Worm (Caenorhabditis elegans) whole organism, L1 larva: ENCODE results near the gene acr-17.

Source experiments
- ceh-8 ChIP-seq: fragments of 200-800 bp; sonication (Bioruptor generic); optimal IDR thresholded peaks from 2 replicates; lab custom pipeline; 2018; ENCODE audit warnings: mild to moderate bottlenecking, missing genetic modification characterization, moderate library complexity, missing compliant biosample characterization
- egl-13 ChIP-seq: sonication (generic microtip); optimal IDR thresholded peaks from 2 replicates; lab custom pipeline; 2016; ENCODE audit warnings: missing genotype, missing genetic modification reagents, missing genetic modification characterization, missing compliant biosample characterization
- lin-39 ChIP-seq: fragments of 150-350 bp; optimal IDR thresholded peaks from 2 replicates; lab custom pipeline; 2014; ENCODE audit warnings: missing biosample characterization, missing genetic modification reagents, missing genetic modification characterization
- nhr-12 ChIP-seq: sonication (generic microtip); optimal IDR thresholded peaks from 2 replicates; lab custom pipeline; 2017; ENCODE audit warnings: missing biosample characterization, missing genetic modification characterization
- nhr-47 ChIP-seq: sonication (generic microtip); optimal IDR thresholded peaks from 2 replicates; lab custom pipeline; 2016; ENCODE audit warnings: mild to moderate bottlenecking, missing genetic modification characterization, moderate library complexity, missing compliant biosample characterization
- pqm-1 ChIP-seq: sonication (generic microtip); optimal IDR thresholded peaks from 3 replicates; lab custom pipeline; 2017; ENCODE audit warnings: missing biosample characterization, missing genetic modification characterization
- snpc-4 ChIP-seq: fragments of 150-350 bp; optimal IDR thresholded peaks from 2 replicates; lab custom pipeline; 2014; ENCODE audit warnings: missing biosample characterization, missing genetic modification characterization
- ztf-11 ChIP-seq, 2 experiments: sonication (generic microtip); optimal IDR thresholded peaks; 2 replicates each; lab custom pipeline; 2016 to 2017; ENCODE audit warnings: missing genetic modification characterization in 2 of 2, missing biosample characterization in 1 of 2, missing compliant biosample characterization in 1 of 2

- no peak for TF ChIP-seq pqm-1 (tag; lab: Kevin White, UChicago)
- no peak for TF ChIP-seq ceh-8
- no peak for TF ChIP-seq nhr-12
- TF ChIP-seq lin-39 (tag; lab: Kevin White, UChicago): no peak
- TF ChIP-seq ztf-11 (tag; optimal IDR thresholded peaks at IDR 0.05; lab: Kevin White, UChicago): no peak
- no peak for TF ChIP-seq nhr-47 (tag; lab: Kevin White, UChicago)
- no peak for TF ChIP-seq egl-13 (tag; lab: Kevin White, UChicago)
- no peak for TF ChIP-seq snpc-4
These were observed 27.9 kb upstream of the acr-17 start, which contains the start of gene C29G2.3 for ce11 chrV:2580598-2580997.
